Fruit fly (Drosophila melanogaster) whole organism, embryonic: ENCODE data around the gene Tbca.

Experiments
- Bdp1 ChIP-seq: fragments of 200-800 bp; sonication (Bioruptor generic); optimal IDR thresholded peaks from 3 replicates; lab custom pipeline; 2016; ENCODE audit warnings: missing biosample characterization, missing genetic modification characterization
- CG10147 ChIP-seq: fragments of 200-800 bp; sonication (Bioruptor generic); optimal IDR thresholded peaks from 2 replicates; lab custom pipeline; 2019; ENCODE audit warnings: missing biosample characterization, mild to moderate bottlenecking, missing genetic modification characterization, moderate library complexity
- CG10543 ChIP-seq: fragments of 200-800 bp; sonication (Bioruptor generic); optimal IDR thresholded peaks from 3 replicates; lab custom pipeline; 2017; ENCODE audit warnings: missing biosample characterization, mild to moderate bottlenecking, missing genetic modification characterization, moderate library complexity
- CG10979 ChIP-seq: fragments of 200-800 bp; sonication (Bioruptor generic); optimal IDR thresholded peaks from 2 replicates; lab custom pipeline; 2018; ENCODE audit warnings: missing biosample characterization, mild to moderate bottlenecking, missing genetic modification characterization, moderate library complexity
- CG11504 ChIP-seq: fragments of 200-800 bp; sonication (Bioruptor generic); optimal IDR thresholded peaks from 3 replicates; lab custom pipeline; 2019; ENCODE audit warnings: missing biosample characterization, mild to moderate bottlenecking, missing genetic modification characterization, moderate library complexity
- CG12299 ChIP-seq: fragments of 200-800 bp; sonication (Bioruptor generic); optimal IDR thresholded peaks from 2 replicates; lab custom pipeline; 2018; ENCODE audit warnings: missing biosample characterization, mild to moderate bottlenecking, missing genetic modification characterization
- CG14441 ChIP-seq: fragments of 200-800 bp; sonication (Bioruptor generic); IDR thresholded peaks from 2 replicates; pipeline ENCODE4 v1.3.6; 2022; ENCODE audit warnings: missing biosample characterization, missing genetic modification characterization
- CG14710 ChIP-seq: fragments of 200-800 bp; sonication (Bioruptor generic); optimal IDR thresholded peaks from 3 replicates; lab custom pipeline; 2019; ENCODE audit warnings: missing biosample characterization, mild to moderate bottlenecking, missing genetic modification characterization, moderate library complexity
- CG17568 ChIP-seq: fragments of 200-800 bp; sonication (Bioruptor generic); optimal IDR thresholded peaks from 2 replicates; lab custom pipeline; 2018; ENCODE audit warnings: missing biosample characterization, mild to moderate bottlenecking, missing genetic modification characterization, moderate library complexity
- CG18619 ChIP-seq: fragments of 200-800 bp; sonication (Bioruptor generic); optimal IDR thresholded peaks from 3 replicates; lab custom pipeline; 2017; ENCODE audit warnings: missing biosample characterization, mild to moderate bottlenecking, missing genetic modification characterization
- CG31441 ChIP-seq: fragments of 200-800 bp; sonication (Bioruptor generic); IDR thresholded peaks from 2 replicates; pipeline ENCODE4 v1.3.6; 2022; ENCODE audit warnings: missing biosample characterization, missing genetic modification characterization
- CG34376 ChIP-seq: fragments of 200-800 bp; sonication (Bioruptor generic); optimal IDR thresholded peaks from 2 replicates; lab custom pipeline; 2018; ENCODE audit warnings: missing biosample characterization, mild to moderate bottlenecking, missing genetic modification characterization
- CG3726 ChIP-seq: fragments of 200-800 bp; sonication (Bioruptor generic); IDR thresholded peaks from 3 replicates; pipeline ENCODE4, ENCODE4 v1.3.6; 2022; ENCODE audit warnings: missing biosample characterization, missing genetic modification characterization
- CG6254 ChIP-seq: fragments of 200-800 bp; sonication (Bioruptor generic); optimal IDR thresholded peaks from 3 replicates; lab custom pipeline; 2017; ENCODE audit warnings: mild to moderate bottlenecking, missing biosample characterization, missing genetic modification reagents, missing genetic modification characterization
- CG7745 ChIP-seq: fragments of 200-800 bp; sonication (Bioruptor generic); optimal IDR thresholded peaks from 2 replicates; lab custom pipeline; 2018; ENCODE audit warnings: missing biosample characterization, mild to moderate bottlenecking, missing genetic modification characterization, moderate library complexity
- CG8089 ChIP-seq: fragments of 200-800 bp; sonication (Bioruptor generic); optimal IDR thresholded peaks from 3 replicates; lab custom pipeline; 2016; ENCODE audit warnings: missing biosample characterization, missing genetic modification characterization
- CG8388 ChIP-seq: fragments of 200-800 bp; sonication (Bioruptor generic); optimal IDR thresholded peaks from 2 replicates; lab custom pipeline; 2019; ENCODE audit warnings: missing biosample characterization, mild to moderate bottlenecking, missing genetic modification characterization, moderate library complexity
- CG8478 ChIP-seq: fragments of >200 bp; optimal IDR thresholded peaks from 2 replicates; lab custom pipeline; 2018
- CG9609 ChIP-seq: fragments of 200-800 bp; sonication (Bioruptor generic); optimal IDR thresholded peaks from 3 replicates; lab custom pipeline; 2016; ENCODE audit warnings: missing biosample characterization, missing genetic modification characterization
- CHES-1-like ChIP-seq: fragments of 200-800 bp; sonication (Bioruptor generic); optimal IDR thresholded peaks from 2 replicates; lab custom pipeline; 2016; ENCODE audit warnings: missing biosample characterization, missing genetic modification characterization
- Camta ChIP-seq: fragments of 200-800 bp; sonication (Bioruptor generic); optimal IDR thresholded peaks from 2 replicates; lab custom pipeline; 2016; ENCODE audit warnings: missing biosample characterization, missing genetic modification characterization
- Chrac-16 ChIP-seq: fragments of 200-800 bp; sonication (Bioruptor generic); optimal IDR thresholded peaks from 3 replicates; lab custom pipeline; 2016; ENCODE audit warnings: missing biosample characterization, missing genetic modification characterization
- D ChIP-seq, 2 experiments: fragments of 200-800 bp in 1 of 2; fragments of >200 bp in 1 of 2; sonication (Bioruptor generic) in 1 of 2; optimal IDR thresholded peaks; 2 replicates in 1 of 2; 3 replicates in 1 of 2; lab custom pipeline; 2017; ENCODE audit warnings: mild to moderate bottlenecking in 1 of 2, missing biosample characterization in 1 of 2, missing genetic modification characterization in 1 of 2, missing genetic modification reagents in 1 of 2
- Doc2 ChIP-seq: fragments of 200-800 bp; sonication (Bioruptor generic); IDR thresholded peaks from 2 replicates; pipeline ENCODE4 v1.3.6; 2022; ENCODE audit warnings: missing biosample characterization, missing genetic modification characterization
- Drgx ChIP-seq: fragments of 200-800 bp; sonication (Bioruptor generic); IDR thresholded peaks from 2 replicates; pipeline ENCODE4 v1.3.6; 2022; ENCODE audit warnings: missing biosample characterization, missing genetic modification characterization
- HmgD ChIP-seq: fragments of 200-800 bp; sonication (Bioruptor generic); optimal IDR thresholded peaks from 3 replicates; lab custom pipeline; 2016; ENCODE audit warnings: missing biosample characterization, missing genetic modification characterization
- Optix ChIP-seq: fragments of 200-800 bp; sonication (Bioruptor generic); IDR thresholded peaks from 3 replicates; pipeline ENCODE4 v1.3.6; 2022; ENCODE audit warnings: missing biosample characterization, missing genetic modification characterization
- Side ChIP-seq: fragments of 200-800 bp; sonication (Bioruptor generic); optimal IDR thresholded peaks from 2 replicates; lab custom pipeline; 2016; ENCODE audit warnings: missing biosample characterization, missing genetic modification characterization
- Sox100B ChIP-seq: fragments of 200-800 bp; sonication (Bioruptor generic); optimal IDR thresholded peaks from 3 replicates; lab custom pipeline; 2018; ENCODE audit warnings: missing biosample characterization, mild to moderate bottlenecking, missing genetic modification characterization
- Stat92E ChIP-seq, 3 experiments: fragments of >200 bp in 2 of 3; fragments of 200-800 bp in 1 of 3; sonication (Bioruptor generic) in 1 of 3; optimal IDR thresholded peaks; 2 replicates each; lab custom pipeline; 2017 to 2019; ENCODE audit warnings: missing biosample characterization in 3 of 3, missing genetic modification characterization in 3 of 3, mild to moderate bottlenecking in 1 of 3, moderate library complexity in 1 of 3
- Trl ChIP-seq, 3 experiments: fragments of >200 bp in 2 of 3; fragments of 200-800 bp in 1 of 3; sonication (Bioruptor generic) in 1 of 3; optimal IDR thresholded peaks; 2 replicates in 1 of 3; 3 replicates in 2 of 3; lab custom pipeline; 2016 to 2017; ENCODE audit warnings: missing biosample characterization in 1 of 3, missing genetic modification characterization in 1 of 3
- YL-1 ChIP-seq: fragments of 200-800 bp; sonication (Bioruptor generic); optimal IDR thresholded peaks from 3 replicates; lab custom pipeline; 2017; ENCODE audit warnings: missing biosample characterization, mild to moderate bottlenecking, missing genetic modification characterization
- aop ChIP-seq: fragments of 200-800 bp; sonication (Bioruptor generic); IDR thresholded peaks from 2 replicates; pipeline ENCODE4 v1.3.6; 2022; ENCODE audit warnings: missing biosample characterization, missing genetic modification characterization
- az2 ChIP-seq: fragments of 200-800 bp; sonication (Bioruptor generic); optimal IDR thresholded peaks from 3 replicates; lab custom pipeline; 2016; ENCODE audit warnings: missing biosample characterization, missing genetic modification characterization
- bbx ChIP-seq: fragments of 200-800 bp; sonication (Bioruptor generic); IDR thresholded peaks from 2 replicates; pipeline ENCODE4 v1.3.6; 2022; ENCODE audit warnings: missing biosample characterization, missing genetic modification characterization; ENCODE audit not compliant: partially characterized antibody
- btn ChIP-seq: fragments of 200-800 bp; sonication (Bioruptor generic); optimal IDR thresholded peaks from 2 replicates; lab custom pipeline; 2016; ENCODE audit warnings: missing biosample characterization, missing genetic modification characterization
- corto ChIP-seq: fragments of 200-800 bp; sonication (Bioruptor generic); optimal IDR thresholded peaks from 2 replicates; lab custom pipeline; 2016; ENCODE audit warnings: missing biosample characterization, mild to moderate bottlenecking, missing genetic modification characterization, moderate library complexity
- fd102C ChIP-seq: fragments of 200-800 bp; sonication (Bioruptor generic); optimal IDR thresholded peaks from 2 replicates; lab custom pipeline; 2018; ENCODE audit warnings: missing biosample characterization, mild to moderate bottlenecking, missing genetic modification characterization, moderate library complexity
- gfzf ChIP-seq: fragments of 200-800 bp; sonication (Bioruptor generic); optimal IDR thresholded peaks from 2 replicates; lab custom pipeline; 2016; ENCODE audit warnings: missing biosample characterization, mild to moderate bottlenecking, missing genetic modification characterization, moderate library complexity
- gsb-n ChIP-seq: fragments of 200-800 bp; sonication (Bioruptor generic); optimal IDR thresholded peaks from 3 replicates; lab custom pipeline; 2018; ENCODE audit warnings: missing biosample characterization, mild to moderate bottlenecking, missing genetic modification characterization
- kah ChIP-seq: fragments of 200-800 bp; sonication (Bioruptor generic); optimal IDR thresholded peaks from 2 replicates; lab custom pipeline; 2018; ENCODE audit warnings: missing biosample characterization, mild to moderate bottlenecking, missing genetic modification characterization
- lola ChIP-seq, 3 experiments: fragments of >200 bp in 2 of 3; fragments of 200-800 bp in 1 of 3; sonication (Bioruptor generic) in 1 of 3; optimal IDR thresholded peaks; 2 replicates each; lab custom pipeline; 2017 to 2019; ENCODE audit warnings: missing biosample characterization in 3 of 3, missing genetic modification characterization in 3 of 3, mild to moderate bottlenecking in 1 of 3, moderate library complexity in 1 of 3
- mam ChIP-seq: fragments of 200-800 bp; sonication (Bioruptor generic); optimal IDR thresholded peaks from 3 replicates; lab custom pipeline; 2016; ENCODE audit warnings: missing biosample characterization, missing genetic modification characterization
- oc ChIP-seq: fragments of 200-800 bp; sonication (Bioruptor generic); optimal IDR thresholded peaks from 2 replicates; lab custom pipeline; 2018; ENCODE audit warnings: missing biosample characterization, mild to moderate bottlenecking, missing genetic modification characterization, moderate library complexity
- onecut ChIP-seq: fragments of 200-800 bp; sonication (Bioruptor generic); IDR thresholded peaks from 2 replicates; pipeline ENCODE4 v1.3.6; 2022; ENCODE audit warnings: missing biosample characterization, missing genetic modification characterization
- pros ChIP-seq: fragments of 200-800 bp; sonication (Bioruptor generic); optimal IDR thresholded peaks from 3 replicates; lab custom pipeline; 2019; ENCODE audit warnings: missing biosample characterization, mild to moderate bottlenecking, missing genetic modification characterization, moderate library complexity
- psq ChIP-seq: fragments of 200-800 bp; sonication (Bioruptor generic); optimal IDR thresholded peaks from 2 replicates; lab custom pipeline; 2017; ENCODE audit warnings: missing biosample characterization, missing genetic modification characterization
- sens-2 ChIP-seq: fragments of 200-800 bp; sonication (Bioruptor generic); IDR thresholded peaks from 2 replicates; pipeline ENCODE4 v1.3.6; 2022; ENCODE audit warnings: missing biosample characterization, missing genetic modification characterization
- so ChIP-seq: fragments of 200-800 bp; sonication (Bioruptor generic); IDR thresholded peaks from 3 replicates; pipeline ENCODE4 v1.3.6; 2022; ENCODE audit warnings: missing biosample characterization, missing genetic modification characterization

The Tbca gene

DNA sequence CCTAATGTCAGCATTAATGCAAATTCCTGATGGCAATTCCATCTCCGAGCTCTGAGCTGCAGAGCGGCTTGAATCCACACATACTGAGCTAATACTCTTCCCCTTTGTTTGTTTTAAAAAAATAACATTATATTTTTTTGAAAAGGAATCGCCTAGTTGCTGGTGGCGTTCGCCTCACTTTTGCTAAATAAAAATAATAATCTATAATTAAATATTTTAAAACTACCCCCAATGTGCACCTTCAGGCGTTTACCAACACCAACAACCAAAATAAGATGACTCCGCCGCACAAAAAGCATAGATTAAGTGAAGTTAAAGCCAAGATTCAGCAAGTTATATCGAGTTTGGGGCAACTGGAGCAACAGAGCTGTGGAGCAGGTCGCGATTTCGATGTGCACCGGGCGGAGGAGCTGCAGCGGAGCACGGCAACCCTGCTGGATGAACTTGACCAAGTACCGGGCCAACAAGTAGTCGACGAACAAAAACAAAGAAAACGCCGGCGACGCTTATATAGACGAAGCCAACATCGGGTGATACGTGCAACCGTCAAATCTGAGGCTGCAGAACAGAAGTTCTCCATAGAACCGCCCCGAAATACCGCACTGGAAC is 858 bp downstream of the Tbca start, which contains the start of gene CG1896 (continued):
- TF ChIP-seq Camta (GFP tag; lab: Kevin White, UChicago) (no peak), Side (GFP tag; lab: Kevin White, UChicago) (no peak), so (GFP tag; lab: Robert Waterston, UW) (peak; percentile 69; the same call in 2 of the 3 replicates), CG8478 (no peak), pros (no peak), Trl (optimal IDR thresholded peaks at IDR 0.05; lab: Kevin White, UChicago) (no peak), Trl (GFP tag; optimal IDR thresholded peaks at IDR 0.05; lab: Kevin White, UChicago) (no peak), aop (GFP tag; lab: Robert Waterston, UW) (no peak), CG10979 (tag; lab: Kevin White, UChicago) (peak; percentile 21), corto (no peak), CG10147 (GFP tag; lab: Kevin White, UChicago) (no peak), CG14710 (peak; percentile 21), CG10543 (GFP tag; lab: Kevin White, UChicago) (no peak), CG17568 (no peak), CG3726 (GFP tag; lab: Robert Waterston, UW) (no peak), Stat92E (GFP tag; optimal IDR thresholded peaks at IDR 0.05; lab: Kevin White, UChicago) (no peak), CG12299 (tag; lab: Kevin White, UChicago) (no peak), CG7745 (tag; lab: Kevin White, UChicago) (no peak), D (optimal IDR thresholded peaks at IDR 0.05; lab: Kevin White, UChicago) (no peak), D (GFP tag; optimal IDR thresholded peaks at IDR 0.05; lab: Kevin White, UChicago) (no peak), az2 (GFP tag; lab: Kevin White, UChicago) (peak; percentile 45), Chrac-16 (peak; percentile 31), psq (GFP tag; lab: Kevin White, UChicago) (no peak), CG18619 (GFP tag; lab: Kevin White, UChicago) (no peak), sens-2 (no peak), CG8089 (GFP tag; lab: Kevin White, UChicago) (no peak), YL-1 (no peak), CG9609 (GFP tag; lab: Kevin White, UChicago) (no peak), lola (GFP tag; optimal IDR thresholded peaks at IDR 0.05; lab: Kevin White, UChicago) (no peak), mam (GFP tag; lab: Kevin White, UChicago) (peak; percentile 8), btn (GFP tag; lab: Kevin White, UChicago) (no peak), CG34376 (GFP tag; lab: Kevin White, UChicago) (peak; percentile 31), CG31441 (GFP tag; lab: Robert Waterston, UW) (no peak; the same call in 1 of the 2 replicates), fd102C (GFP tag; lab: Kevin White, UChicago) (no peak), CG8388 (peak; percentile 17), CG6254 (GFP tag; lab: Kevin White, UChicago) (peak; percentile 30), CG14441 (GFP tag; lab: Robert Waterston, UW) (peak; percentile 46; the same call in 1 of the 2 replicates), kah (peak; percentile 63), Optix (GFP tag; lab: Robert Waterston, UW) (peak; percentile 65; the same call in 2 of the 3 replicates), gsb-n (tag; lab: Kevin White, UChicago) (no peak), onecut (GFP tag; lab: Robert Waterston, UW) (0 out of 2 replicates have a peak, but pooled peaks have one; percentile 16), oc (tag; lab: Kevin White, UChicago) (peak; percentile 1), HmgD (GFP tag; lab: Kevin White, UChicago) (no peak), bbx (GFP tag; lab: Robert Waterston, UW) (0 out of 2 replicates have a peak, but pooled peaks have one; percentile 14), CHES-1-like (GFP tag; lab: Kevin White, UChicago) (no peak), gfzf (GFP tag; lab: Kevin White, UChicago) (no peak), Bdp1 (GFP tag; lab: Kevin White, UChicago) (no peak), Doc2 (no peak), CG11504 (tag; lab: Kevin White, UChicago) (no peak), Drgx (peak; percentile 63), Sox100B (no peak)
